Fruit fly (Drosophila melanogaster): Measurements from ENCODE around the gene Pect.
"Not testable (repeated sequence)": the region's sequence is repeated elsewhere in the genome, so short reads cannot be mapped to it uniquely, and the experiment has no call there.

Gene Pect

DNA sequence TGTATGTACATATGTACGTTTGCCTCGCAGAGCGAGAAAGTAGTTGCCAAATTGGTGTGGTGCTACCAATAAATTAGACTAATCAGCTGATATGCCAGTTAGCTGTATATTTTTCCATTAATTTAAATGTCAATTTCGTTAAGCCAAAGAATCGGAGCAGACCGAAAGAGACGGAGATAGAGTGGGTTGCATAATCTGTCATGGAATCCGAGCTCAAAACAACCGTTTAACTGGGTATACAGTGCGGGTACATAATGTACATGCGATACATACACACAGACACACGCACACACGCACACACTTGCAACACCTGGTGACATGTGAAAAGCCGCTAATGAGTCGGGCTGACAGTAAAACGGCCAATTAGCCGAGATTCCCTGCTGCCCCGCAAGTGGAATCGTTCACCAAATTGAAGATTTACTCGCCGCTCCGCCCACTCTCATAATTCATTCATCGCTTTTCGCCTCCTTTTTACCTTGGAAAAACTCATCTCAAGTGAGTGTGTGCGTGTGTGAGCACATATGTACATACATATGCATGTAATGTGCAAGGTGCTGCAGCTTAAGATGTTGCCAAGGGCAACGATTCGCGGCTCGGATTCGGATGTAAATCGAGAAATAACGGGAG is 12.4 kb upstream of the Pect start:
- TF ChIP-seq CTCF (optimal IDR thresholded peaks at IDR 0.05) (no peak), CG8478 (optimal IDR thresholded peaks at IDR 0.05) (no peak)

DNA sequence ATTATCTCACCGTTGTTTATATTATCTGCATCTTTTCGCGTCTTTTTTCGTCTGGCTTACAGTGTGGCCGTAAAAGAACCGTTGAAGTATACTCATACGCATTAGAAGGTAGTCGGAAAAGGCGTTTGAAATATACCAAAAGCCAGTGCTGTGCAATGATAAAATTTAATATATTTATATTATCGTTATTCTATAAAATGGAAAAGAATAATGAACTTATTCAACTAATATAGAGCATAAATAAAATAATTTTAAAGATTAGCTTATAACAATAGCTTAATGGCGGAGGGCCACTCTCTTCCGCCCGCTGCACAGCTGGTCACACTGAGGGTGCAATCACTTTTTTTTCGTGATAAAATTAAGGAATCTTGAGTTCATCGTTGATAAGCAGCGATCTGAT is 11.7 kb upstream of the Pect start, which contains the start of the genes CG16974 and Edem2:
CG16974 (minus strand) TSS at position 86 of the 400 bp plus-strand sequence.
Edem2 (plus strand) TSS at position 308 of the 400 bp plus-strand sequence.
- TF ChIP-seq CG8478 (optimal IDR thresholded peaks at IDR 0.05) (no peak), CTCF (optimal IDR thresholded peaks at IDR 0.05) (no peak)

DNA sequence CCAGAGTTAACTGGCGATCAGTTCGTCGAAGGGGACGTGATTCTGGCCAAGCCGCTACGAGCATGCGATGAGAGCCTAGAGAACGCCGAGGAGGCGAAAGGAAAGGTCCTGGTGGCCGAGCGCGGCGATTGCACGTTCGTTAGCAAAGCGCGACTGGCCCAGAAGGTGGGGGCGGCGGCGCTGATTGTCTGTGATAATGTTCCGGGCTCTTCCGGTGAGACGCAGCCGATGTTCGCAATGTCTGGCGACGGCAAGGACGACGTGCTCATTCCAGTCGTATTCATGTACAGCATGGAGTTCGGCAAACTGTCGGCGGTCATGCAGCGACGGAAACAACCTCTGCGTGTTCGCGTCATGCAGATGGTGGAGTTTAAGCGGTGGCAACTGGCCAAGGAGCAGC is 7.7 kb upstream of the Pect start:
- no peak for TF ChIP-seq CTCF (optimal IDR thresholded peaks at IDR 0.05)
- no peak for TF ChIP-seq CG8478 (optimal IDR thresholded peaks at IDR 0.05)

dm6 chr2L:13202960-13203436 is 564 bp upstream of the Pect start, which contains the start of gene CG16972:
TSS of gene CG16972 (minus strand) at chr2L:13203295.
- TF ChIP-seq CTCF (optimal IDR thresholded peaks at IDR 0.05) (no peak), CG8478 (optimal IDR thresholded peaks at IDR 0.05) (no peak)

DNA sequence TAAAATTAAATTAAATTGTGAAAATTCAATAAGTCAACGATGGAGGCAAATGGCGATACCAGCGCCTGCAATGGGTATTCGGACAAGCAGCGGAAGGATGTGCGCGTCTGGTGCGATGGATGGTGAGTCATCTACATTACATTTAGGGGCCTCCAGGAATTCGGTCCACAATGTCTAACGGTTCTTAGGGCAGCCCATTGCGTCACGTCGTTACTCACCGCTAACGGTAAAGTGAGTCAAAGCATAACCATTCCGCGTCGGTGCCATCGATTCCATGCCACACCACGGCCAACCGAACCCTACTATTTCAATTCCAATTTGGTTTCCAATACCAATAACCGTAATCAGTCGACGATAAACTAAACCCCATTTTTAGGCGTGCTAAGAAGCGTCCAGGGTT is 589 bp downstream of the Pect start:
- TF ChIP-seq CTCF (optimal IDR thresholded peaks at IDR 0.05) (no peak), CG8478 (optimal IDR thresholded peaks at IDR 0.05) (no peak)

DNA sequence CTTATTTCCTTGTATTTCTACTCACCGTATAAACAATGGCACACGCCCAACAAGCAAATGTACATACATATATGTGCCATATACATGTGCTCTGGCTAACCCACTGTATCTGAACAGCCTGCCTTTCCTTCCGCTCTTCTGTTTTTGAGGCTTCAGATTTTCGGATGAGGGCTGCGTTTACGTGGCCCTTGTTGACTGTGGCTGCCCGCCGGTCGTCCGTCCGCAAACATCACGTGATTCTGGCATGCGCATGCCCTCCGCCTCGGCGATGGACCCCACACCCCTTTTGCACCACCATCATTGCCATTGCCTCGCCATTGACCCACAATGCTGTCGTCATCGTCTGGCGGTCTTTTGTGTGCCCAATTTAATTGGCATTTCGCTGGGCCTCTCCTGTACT is 1.7 kb downstream of the Pect start:
- TF ChIP-seq CTCF (optimal IDR thresholded peaks at IDR 0.05) (no peak), CG8478 (optimal IDR thresholded peaks at IDR 0.05) (no peak)

- TF ChIP-seq CTCF (optimal IDR thresholded peaks at IDR 0.05) (no peak), CG8478 (optimal IDR thresholded peaks at IDR 0.05) (no peak)
Observed at dm6 chr2L:13206077-13206668, 2.6 kb downstream of the Pect start.

DNA sequence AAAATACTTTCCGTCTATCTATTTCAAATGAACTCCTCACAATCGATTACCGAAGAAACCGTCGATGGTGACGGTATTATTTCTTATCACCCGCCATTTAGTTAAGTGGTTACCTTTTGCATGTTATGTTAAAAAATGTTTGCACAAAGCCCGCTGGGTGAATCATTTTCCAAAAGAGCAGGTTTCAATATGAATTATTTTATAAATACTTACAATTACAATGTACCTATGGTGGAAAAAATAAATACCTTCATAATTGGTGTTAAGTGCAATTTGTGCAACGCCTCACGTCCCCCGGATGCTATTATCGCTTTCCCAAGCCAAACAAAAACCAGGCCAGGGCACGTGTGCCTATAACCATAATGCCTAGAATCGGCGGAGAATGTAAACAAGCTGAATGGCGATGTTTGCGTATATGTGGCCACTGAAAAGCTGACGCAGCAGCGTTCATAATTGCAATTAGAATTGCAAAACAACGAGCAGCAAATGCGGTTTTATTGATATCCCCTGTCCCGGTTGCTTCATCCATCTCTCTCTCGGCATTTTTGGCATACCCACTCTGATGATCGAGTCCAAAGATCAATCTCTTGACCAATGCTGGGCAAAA is 3.4 kb downstream of the Pect start:
- TF ChIP-seq CG8478 (optimal IDR thresholded peaks at IDR 0.05) (no peak), CTCF (optimal IDR thresholded peaks at IDR 0.05) (no peak)

DNA sequence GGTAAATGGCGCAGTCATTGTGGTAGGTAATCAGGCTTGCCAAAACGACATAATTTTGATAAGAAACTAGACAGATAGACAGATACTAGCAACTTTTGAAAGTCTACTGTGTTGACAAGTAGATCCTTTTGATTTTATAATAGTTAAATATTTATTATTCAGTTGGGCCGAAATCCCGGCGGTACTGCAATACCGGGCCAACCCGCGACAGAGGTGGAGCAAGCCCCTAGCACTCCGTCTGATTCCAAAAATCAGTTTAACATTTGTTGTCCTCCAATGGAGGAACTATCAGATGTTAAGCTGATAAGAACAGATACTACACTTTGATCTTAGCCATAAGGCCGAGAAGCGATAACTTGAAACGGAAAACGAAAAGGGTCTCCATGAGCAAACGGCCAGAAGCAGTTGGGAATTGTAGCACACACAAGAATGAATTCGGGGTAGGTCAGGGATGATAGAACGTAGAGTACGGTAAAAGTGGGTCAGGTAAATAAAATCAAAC is 8.3 kb downstream of the Pect start, which contains the start of gene CG15482:
CG15482 (minus strand) TSS at position 51 of the 502 bp plus-strand sequence.
- TF ChIP-seq CG8478, CTCF (optimal IDR thresholded peaks at IDR 0.05): not testable (repeated sequence)

DNA sequence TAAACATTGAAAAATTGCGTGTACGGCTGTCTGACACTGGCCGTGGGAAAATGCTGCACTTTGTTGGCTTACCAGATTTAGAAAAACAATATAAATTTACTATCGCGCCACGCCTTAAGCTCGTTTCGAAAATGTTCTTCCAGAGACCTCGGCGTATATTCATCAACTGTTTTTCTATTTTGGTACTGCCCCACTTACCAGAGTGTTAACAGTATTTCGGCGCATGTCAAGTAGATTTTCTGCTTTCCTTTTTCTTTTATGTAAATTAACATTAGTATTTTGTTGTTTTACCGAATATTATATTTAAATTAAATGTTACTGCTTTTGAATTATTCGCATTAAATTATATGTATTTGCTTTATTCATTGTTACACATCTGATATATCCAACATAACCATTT is 11.4 kb downstream of the Pect start, which contains the start of gene kek4:
kek4 (minus strand) TSS at position 341 of the 400 bp plus-strand sequence.
- TF ChIP-seq CTCF (optimal IDR thresholded peaks at IDR 0.05) = no peak
- no peak for TF ChIP-seq CG8478 (optimal IDR thresholded peaks at IDR 0.05)

DNA sequence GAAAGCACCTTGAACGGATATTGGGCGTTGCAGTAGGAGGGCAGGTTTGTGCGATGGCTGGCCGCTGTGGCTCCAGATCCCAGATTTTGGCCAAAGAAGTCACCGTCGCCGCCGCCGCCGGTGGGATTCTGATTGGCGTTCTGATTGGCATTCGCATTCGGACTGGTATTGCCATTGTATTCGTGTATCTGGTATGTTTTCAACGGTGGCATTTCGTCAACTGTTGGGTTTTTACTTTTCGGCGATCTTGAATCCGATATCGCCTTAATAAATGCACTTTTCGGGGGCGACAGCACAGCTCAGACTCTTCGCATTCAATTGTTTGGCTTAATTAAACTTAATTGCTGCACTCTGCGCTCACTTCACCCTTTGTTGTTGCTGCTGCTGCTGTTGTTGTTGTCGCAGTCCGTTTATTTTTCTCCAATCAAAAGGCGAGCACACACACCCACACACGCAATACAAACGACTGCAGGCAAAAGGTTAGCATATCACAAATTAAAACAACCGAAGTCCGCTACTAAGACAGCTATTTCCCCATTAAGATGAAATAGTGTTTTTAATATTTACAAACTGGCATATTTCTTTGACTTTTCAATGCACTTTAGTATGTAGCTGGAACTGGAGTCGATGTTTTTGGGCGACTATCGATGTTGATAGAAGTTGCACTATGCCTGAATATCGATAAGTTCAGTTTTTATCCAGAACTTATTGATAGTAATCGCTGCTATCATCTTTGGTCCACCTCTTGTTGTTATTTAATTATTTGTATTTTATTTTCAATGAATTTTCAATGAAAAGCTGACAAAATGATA is 15.9 kb downstream of the Pect start, which contains the start of the genes CG9426 and mRF1:
CG9426 (minus strand) TSS at position 643 of the 812 bp plus-strand sequence.
mRF1 (plus strand) TSS at position 699 of the 812 bp plus-strand sequence.
- TF ChIP-seq CTCF (optimal IDR thresholded peaks at IDR 0.05) (no peak), CG8478 (optimal IDR thresholded peaks at IDR 0.05) (no peak)

DNA sequence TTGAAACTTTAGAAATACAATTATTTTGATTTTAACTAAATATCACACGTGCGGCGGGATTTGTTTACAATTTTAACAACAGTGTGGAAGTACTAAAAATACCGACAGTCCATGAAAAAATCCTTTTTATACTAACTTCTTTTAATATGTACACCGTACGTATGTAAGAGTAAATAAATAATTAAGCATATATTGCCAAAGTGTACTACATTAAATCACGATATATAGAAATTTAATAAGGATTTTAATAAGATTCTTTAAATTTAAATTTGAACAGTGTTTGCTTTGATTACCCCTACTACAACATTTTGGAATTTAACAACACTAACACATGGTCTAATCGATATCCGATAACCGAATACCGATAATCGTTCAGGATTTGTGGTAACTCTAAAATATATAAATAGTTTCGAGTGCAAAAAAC is 18.7 kb downstream of the Pect start, which contains the start of the genes Ski6 and CG16812:
Ski6 (minus strand) TSS at position 205 of the 424 bp plus-strand sequence.
CG16812 (plus strand) TSS at position 363 of the 424 bp plus-strand sequence.
- no peak for TF ChIP-seq CG8478 (optimal IDR thresholded peaks at IDR 0.05)
- no peak for TF ChIP-seq CTCF (optimal IDR thresholded peaks at IDR 0.05)

DNA sequence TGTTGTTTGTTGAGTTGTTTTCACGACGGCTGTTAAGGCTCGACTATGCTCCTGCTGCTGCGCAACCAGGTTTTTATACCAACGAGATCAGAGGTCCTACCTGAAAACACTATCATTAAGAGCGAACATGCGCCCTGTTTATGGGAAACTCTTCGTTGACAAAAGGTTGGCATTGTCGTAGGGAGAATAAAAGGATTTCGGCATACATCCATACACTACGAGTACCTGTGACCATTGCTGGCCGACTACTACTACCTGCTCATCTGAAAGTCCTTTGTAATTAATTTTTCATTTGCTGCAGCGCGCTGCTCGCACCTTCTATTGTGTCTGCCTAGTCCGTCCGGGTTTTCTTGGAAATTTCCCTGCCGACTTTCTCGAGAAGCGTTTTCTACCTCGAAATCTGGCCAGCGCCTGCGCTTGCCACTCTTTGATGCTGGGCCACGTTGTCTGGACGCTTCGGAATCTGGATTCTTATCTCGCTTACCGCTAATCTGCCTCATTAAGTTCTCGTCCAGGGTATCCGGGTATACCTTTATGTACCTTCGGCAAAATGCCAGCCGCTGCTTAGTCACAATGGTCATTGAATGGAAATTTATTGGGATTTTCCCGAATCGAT is 21.8 kb downstream of the Pect start, which contains the start of gene CG15480:
CG15480 (minus strand) TSS at position 51 of the 616 bp plus-strand sequence.
- TF ChIP-seq CG8478 (optimal IDR thresholded peaks at IDR 0.05) (no peak), CTCF (optimal IDR thresholded peaks at IDR 0.05) (no peak)

DNA sequence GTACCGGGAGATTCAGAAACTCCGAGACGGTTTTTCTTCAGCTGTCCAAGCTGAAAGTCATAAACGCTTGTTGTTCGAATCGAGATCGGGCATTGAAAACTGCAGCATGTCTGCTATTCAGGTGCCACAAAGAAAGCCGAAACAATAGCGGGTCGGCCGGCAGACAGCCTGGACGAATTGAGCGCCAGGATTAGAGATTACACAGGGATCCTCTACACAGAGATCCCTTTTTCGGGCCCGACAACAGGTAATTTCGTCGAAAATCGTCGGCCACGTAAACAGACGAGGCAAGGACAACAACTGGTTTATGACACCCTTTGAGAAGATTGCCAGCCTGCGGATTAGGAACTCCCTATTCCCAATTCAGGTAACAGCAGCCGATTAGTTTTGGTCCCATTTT is 23.7 kb downstream of the Pect start, which contains the start of gene CG16813:
CG16813 (plus strand) TSS at position 288 of the 400 bp plus-strand sequence.
- TF ChIP-seq CG8478 (optimal IDR thresholded peaks at IDR 0.05) (no peak), CTCF (optimal IDR thresholded peaks at IDR 0.05) (no peak)

All from S2 (cell line).